Worm (Caenorhabditis elegans) whole organism, L3 larva: ENCODE results near the gene prde-1.

ENCODE experiments used
- aly-2 ChIP-seq: fragments of 150-350 bp; optimal IDR thresholded peaks from 2 replicates; lab custom pipeline; 2014; ENCODE audit warnings: missing biosample characterization, missing genetic modification characterization
- ama-1 ChIP-seq: fragments of 150-350 bp; optimal IDR thresholded peaks from 2 replicates; lab custom pipeline; 2018
- ceh-16 ChIP-seq: sonication (generic microtip); optimal IDR thresholded peaks from 2 replicates; lab custom pipeline; 2017; ENCODE audit warnings: missing biosample characterization, missing genetic modification characterization
- ceh-28 ChIP-seq: fragments of 150-350 bp; optimal IDR thresholded peaks from 2 replicates; lab custom pipeline; 2014; ENCODE audit warnings: missing biosample characterization, missing genetic modification reagents, missing genetic modification characterization
- ceh-82 ChIP-seq: fragments of 150-350 bp; optimal IDR thresholded peaks from 2 replicates; lab custom pipeline; 2014; ENCODE audit warnings: missing biosample characterization, missing genetic modification characterization
- ceh-9 ChIP-seq: sonication (generic microtip); optimal IDR thresholded peaks from 2 replicates; lab custom pipeline; 2018; ENCODE audit warnings: missing biosample characterization, missing genetic modification characterization
- daf-12 ChIP-seq: fragments of 150-350 bp; optimal IDR thresholded peaks from 2 replicates; lab custom pipeline; 2014; ENCODE audit warnings: missing biosample characterization, missing genetic modification reagents, missing genetic modification characterization
- egl-27 ChIP-seq: sonication (generic microtip); optimal IDR thresholded peaks from 4 replicates; lab custom pipeline; 2017; ENCODE audit warnings: missing biosample characterization, missing genetic modification reagents, missing genetic modification characterization
- egl-5 ChIP-seq: fragments of 150-350 bp; optimal IDR thresholded peaks from 2 replicates; lab custom pipeline; 2017; ENCODE audit warnings: missing biosample characterization, missing genetic modification reagents, missing genetic modification characterization, inconsistent platforms
- elt-2 ChIP-seq: sonication (generic microtip); optimal IDR thresholded peaks from 2 replicates; lab custom pipeline; 2016; ENCODE audit warnings: missing genetic modification reagents, mild to moderate bottlenecking, missing genetic modification characterization, missing compliant biosample characterization
- eor-1 ChIP-seq, 2 experiments: fragments of 150-350 bp; optimal IDR thresholded peaks; 2 replicates each; lab custom pipeline; 2014 to 2018; ENCODE audit warnings: missing biosample characterization in 2 of 2, missing genetic modification characterization in 2 of 2
- hmg-11 ChIP-seq: sonication (generic microtip); optimal IDR thresholded peaks from 2 replicates; lab custom pipeline; 2016; ENCODE audit warnings: missing genetic modification characterization, missing compliant biosample characterization
- jun-1 ChIP-seq: fragments of 150-350 bp; optimal IDR thresholded peaks from 2 replicates; lab custom pipeline; 2014; ENCODE audit warnings: missing biosample characterization, missing genetic modification reagents, missing genetic modification characterization
- lin-39 ChIP-seq: fragments of 150-350 bp; optimal IDR thresholded peaks from 2 replicates; lab custom pipeline; 2018; ENCODE audit warnings: missing biosample characterization, missing genetic modification reagents, missing genetic modification characterization
- nfya-1 ChIP-seq: sonication (generic microtip); optimal IDR thresholded peaks from 2 replicates; lab custom pipeline; 2017; ENCODE audit warnings: missing genetic modification characterization, mild to moderate bottlenecking, missing compliant biosample characterization, antibody characterized with exemption, moderate library complexity; ENCODE audit not compliant: insufficient read depth
- nhr-23 ChIP-seq: fragments of 150-350 bp; optimal IDR thresholded peaks from 2 replicates; lab custom pipeline; 2014; ENCODE audit warnings: missing biosample characterization, missing genetic modification reagents, missing genetic modification characterization
- nhr-25 ChIP-seq: sonication (generic microtip); optimal IDR thresholded peaks from 2 replicates; lab custom pipeline; 2017; ENCODE audit warnings: missing biosample characterization, missing genetic modification characterization
- nhr-28 ChIP-seq: fragments of 150-350 bp; optimal IDR thresholded peaks from 2 replicates; lab custom pipeline; 2014; ENCODE audit warnings: missing biosample characterization, missing genetic modification characterization
- nhr-43 ChIP-seq: sonication (generic microtip); optimal IDR thresholded peaks from 2 replicates; lab custom pipeline; 2016; ENCODE audit warnings: mild to moderate bottlenecking, missing genetic modification characterization, missing compliant biosample characterization; ENCODE audit not compliant: poor library complexity, severe bottlenecking
- nhr-67 ChIP-seq: fragments of 150-350 bp; optimal IDR thresholded peaks from 2 replicates; lab custom pipeline; 2014; ENCODE audit warnings: missing biosample characterization, missing genetic modification characterization
- nhr-76 ChIP-seq: fragments of 150-350 bp; sonication (generic microtip); optimal IDR thresholded peaks from 5 replicates; lab custom pipeline; 2014; ENCODE audit warnings: missing biosample characterization, missing genetic modification characterization
- nhr-77 ChIP-seq: fragments of 150-350 bp; optimal IDR thresholded peaks from 2 replicates; lab custom pipeline; 2014; ENCODE audit warnings: missing biosample characterization, missing genetic modification characterization
- pha-4 ChIP-seq: fragments of 150-350 bp; optimal IDR thresholded peaks from 2 replicates; lab custom pipeline; 2014; ENCODE audit warnings: missing biosample characterization, missing genetic modification reagents, missing genetic modification characterization
- pqm-1 ChIP-seq: fragments of 150-350 bp; optimal IDR thresholded peaks from 2 replicates; lab custom pipeline; 2017; ENCODE audit warnings: missing biosample characterization, missing genetic modification characterization, inconsistent platforms
- sea-2 ChIP-seq: fragments of 150-350 bp; sonication (generic microtip); optimal IDR thresholded peaks from 4 replicates; lab custom pipeline; 2014; ENCODE audit warnings: missing biosample characterization, missing genetic modification reagents, missing genetic modification characterization
- skn-1 ChIP-seq: fragments of 150-350 bp; optimal IDR thresholded peaks from 2 replicates; lab custom pipeline; 2014; ENCODE audit warnings: missing biosample characterization, missing genetic modification characterization
- snpc-4 ChIP-seq: fragments of 150-350 bp; optimal IDR thresholded peaks from 2 replicates; lab custom pipeline; 2014; ENCODE audit warnings: missing biosample characterization, missing genetic modification characterization
- tbx-2 ChIP-seq: sonication (generic microtip); optimal IDR thresholded peaks from 2 replicates; lab custom pipeline; 2016; ENCODE audit warnings: mild to moderate bottlenecking, missing genetic modification characterization, missing compliant biosample characterization
- unc-39 ChIP-seq: sonication (generic microtip); optimal IDR thresholded peaks from 4 replicates; lab custom pipeline; 2017; ENCODE audit warnings: missing biosample characterization, missing genetic modification characterization
- unc-62 ChIP-seq: fragments of 150-350 bp; sonication (generic microtip); optimal IDR thresholded peaks from 4 replicates; lab custom pipeline; 2014; ENCODE audit warnings: missing biosample characterization, missing genetic modification reagents, missing genetic modification characterization
- ztf-11 ChIP-seq: fragments of 150-350 bp; optimal IDR thresholded peaks from 2 replicates; lab custom pipeline; 2014; ENCODE audit warnings: missing biosample characterization, missing genetic modification characterization
- ztf-4 ChIP-seq: fragments of 150-350 bp; optimal IDR thresholded peaks from 2 replicates; lab custom pipeline; 2014; ENCODE audit warnings: missing biosample characterization, missing genetic modification characterization

prde-1 gene

ce11 chrV:15543252-15543651 is 5.2 kb downstream of the prde-1 start:
- TF ChIP-seq nhr-23 (tag; lab: Kevin White, UChicago): no peak
- no peak for TF ChIP-seq skn-1 (tag; lab: Kevin White, UChicago)
- no peak for TF ChIP-seq tbx-2 (tag; lab: Kevin White, UChicago)
- TF ChIP-seq nhr-25 (tag; lab: Kevin White, UChicago): no peak
- TF ChIP-seq nhr-43 (tag; lab: Kevin White, UChicago): no peak
- no peak for TF ChIP-seq unc-62
- no peak for TF ChIP-seq pha-4 (tag; lab: Kevin White, UChicago)
- no peak for TF ChIP-seq unc-39 (tag; lab: Kevin White, UChicago)
- TF ChIP-seq eor-1 (tag; optimal IDR thresholded peaks at IDR 0.05; lab: Kevin White, UChicago): no peak
- TF ChIP-seq nhr-76 (tag; lab: Kevin White, UChicago): no peak
- TF ChIP-seq ceh-28 (tag; lab: Kevin White, UChicago): no peak
- TF ChIP-seq daf-12 (tag; lab: Kevin White, UChicago): no peak
- no peak for TF ChIP-seq snpc-4 (tag; lab: Kevin White, UChicago)
- no peak for TF ChIP-seq ceh-9
- TF ChIP-seq nfya-1 (tag; lab: Kevin White, UChicago): no peak
- no peak for TF ChIP-seq egl-5 (tag; lab: Kevin White, UChicago)
- no peak for TF ChIP-seq ceh-16
- no peak for TF ChIP-seq ama-1 (lab: Kevin White, UChicago)
- TF ChIP-seq elt-2: no peak
- TF ChIP-seq sea-2: no peak

- TF ChIP-seq nfya-1 (tag; lab: Kevin White, UChicago): peak; percentile 80
- no peak for TF ChIP-seq ceh-28 (tag; lab: Kevin White, UChicago)
Observed at ce11 chrV:15544898-15545297, 6.9 kb downstream of the prde-1 start, which contains the start of gene glb-14. TSS of gene glb-14 (minus strand) at chrV:15544994.

ce11 chrV:15547727-15548126 is 9.7 kb downstream of the prde-1 start:
- no peak for TF ChIP-seq nhr-76 (tag; lab: Kevin White, UChicago)
- peak; percentile 39 for TF ChIP-seq nhr-43 (tag; lab: Kevin White, UChicago)

ce11 chrV:15550408-15550807 is 12.4 kb downstream of the prde-1 start:
- TF ChIP-seq skn-1 (tag; lab: Kevin White, UChicago) (no peak), nhr-67 (tag; lab: Kevin White, UChicago) (no peak), jun-1 (tag; lab: Kevin White, UChicago) (no peak), ama-1 (lab: Kevin White, UChicago) (no peak), eor-1 (tag; optimal IDR thresholded peaks at IDR 0.05; lab: Kevin White, UChicago) (no peak), snpc-4 (tag; lab: Kevin White, UChicago) (no peak), nhr-77 (no peak), nfya-1 (tag; lab: Kevin White, UChicago) (no peak), ceh-9 (no peak), pqm-1 (no peak), aly-2 (tag; lab: Kevin White, UChicago) (no peak), ztf-11 (tag; lab: Kevin White, UChicago) (no peak)

- no peak for TF ChIP-seq nhr-76 (tag; lab: Kevin White, UChicago)
- TF ChIP-seq skn-1 (tag; lab: Kevin White, UChicago): peak; percentile 17
- TF ChIP-seq unc-62: no peak
- TF ChIP-seq tbx-2 (tag; lab: Kevin White, UChicago): peak; percentile 44
- no peak for TF ChIP-seq nhr-77
- TF ChIP-seq nhr-43 (tag; lab: Kevin White, UChicago): peak; percentile 53
- peak; percentile 25 for TF ChIP-seq lin-39 (tag; lab: Kevin White, UChicago)
- no peak for TF ChIP-seq nhr-23 (tag; lab: Kevin White, UChicago)
- peak; percentile 26 for TF ChIP-seq elt-2
- TF ChIP-seq pqm-1: peak; percentile 10
- no peak for TF ChIP-seq ceh-16
- TF ChIP-seq pha-4 (tag; lab: Kevin White, UChicago): peak; percentile 44
- TF ChIP-seq hmg-11 (tag; lab: Kevin White, UChicago): peak; percentile 63
- no peak for TF ChIP-seq ztf-4 (tag; lab: Kevin White, UChicago)
- TF ChIP-seq egl-27 (tag; lab: Kevin White, UChicago): no peak
- TF ChIP-seq nhr-67 (tag; lab: Kevin White, UChicago): no peak
- TF ChIP-seq ceh-82 (tag; lab: Kevin White, UChicago): no peak
- TF ChIP-seq egl-5 (tag; lab: Kevin White, UChicago): no peak
- peak; percentile 11 for TF ChIP-seq snpc-4 (tag; lab: Kevin White, UChicago)
- TF ChIP-seq ama-1 (lab: Kevin White, UChicago): no peak
- TF ChIP-seq nhr-28 (tag; lab: Kevin White, UChicago): no peak
- peak; percentile 52 for TF ChIP-seq nfya-1 (tag; lab: Kevin White, UChicago)
Observed at ce11 chrV:15551642-15552041, 13.6 kb downstream of the prde-1 start.
